Fruit fly (Drosophila melanogaster): ENCODE measurements around the gene CG46412.

DNA sequence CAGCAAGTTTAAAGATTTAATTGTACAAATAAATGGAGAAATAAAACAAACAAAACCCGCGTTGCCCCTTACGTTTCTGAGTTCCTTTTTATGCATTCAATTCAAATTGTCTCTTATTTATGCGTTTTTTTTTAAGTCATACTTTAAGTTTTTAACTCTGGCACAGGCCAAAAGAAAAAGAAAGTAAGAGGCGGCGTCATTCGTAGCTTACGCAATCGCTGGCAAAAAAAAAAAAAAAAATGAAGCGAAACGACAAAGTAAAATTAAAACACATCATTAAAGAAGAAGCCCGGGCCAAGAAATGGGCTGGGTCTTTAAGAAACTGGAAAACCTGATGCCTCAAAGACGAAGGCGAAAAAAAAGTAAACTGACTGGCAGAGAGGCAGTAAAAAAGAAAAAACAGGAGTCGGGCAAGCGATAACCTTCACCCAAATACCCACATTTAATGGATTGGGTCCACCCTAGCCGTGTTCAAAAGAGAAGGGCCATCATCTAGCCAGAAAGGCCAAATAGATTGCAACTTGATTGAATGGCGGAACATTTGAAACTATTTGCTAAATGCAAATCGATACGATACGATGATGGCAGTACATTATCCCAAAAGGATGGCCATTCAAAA lies 20.1 kb downstream of the CG46412 start:
- TF ChIP-seq CG17806 (tag; optimal IDR thresholded peaks at IDR 0.05) (no peak), CG8301 (tag; optimal IDR thresholded peaks at IDR 0.05) (no peak), D1 (tag; optimal IDR thresholded peaks at IDR 0.05) (no peak), CG13204 (GFP tag; optimal IDR thresholded peaks at IDR 0.05) (no peak), gl (tag; optimal IDR thresholded peaks at IDR 0.05) (no peak), CG12605 (GFP tag; IDR thresholded peaks at IDR 0.05) (no peak), CG8159 (tag; optimal IDR thresholded peaks at IDR 0.05) (peak; percentile 83), CG15710 (tag; optimal IDR thresholded peaks at IDR 0.05) (no peak), CG4496 (GFP tag; IDR thresholded peaks at IDR 0.05) (0 out of 3 replicates have a peak, but pooled peaks have one; percentile 22), CG32121 (GFP tag; IDR thresholded peaks at IDR 0.05) (no peak)

Data from whole organism, pupa.